Fruit fly (Drosophila melanogaster) S2 (cell line): ENCODE results near the gene CecC.

Experiments used
- CG8478 ChIP-seq: fragments of >200 bp; optimal IDR thresholded peaks from 2 replicates; lab custom pipeline; 2018
- CTCF ChIP-seq, 2 experiments: fragments of >200 bp; optimal IDR thresholded peaks; 2 replicates each; lab custom pipeline; 2018

DNA sequence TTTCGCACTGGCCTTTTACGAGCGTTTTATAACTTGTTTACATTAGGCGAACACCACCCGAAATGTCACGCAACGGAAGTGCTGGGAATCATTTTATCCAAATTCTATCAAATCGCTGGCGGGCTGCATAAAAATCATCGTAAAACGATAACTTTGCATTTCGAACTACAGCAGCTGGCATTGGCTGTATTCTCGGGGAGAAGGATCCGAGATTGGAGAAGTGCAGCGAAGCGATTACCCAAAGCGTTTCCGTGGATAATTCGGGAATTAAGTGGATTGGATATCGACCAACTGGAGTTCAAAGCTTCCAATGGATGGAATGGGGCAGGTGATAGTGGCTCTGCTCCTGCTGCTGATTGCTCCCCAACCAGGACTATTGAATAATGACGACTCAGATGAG is 33.0 kb downstream of the CecC start, which contains the start of gene CG34299:
- TF ChIP-seq CG8478 (lab: Kevin White, UChicago) (no peak), CTCF (optimal IDR thresholded peaks at IDR 0.05; lab: Kevin White, UChicago) (no peak)
